Fruit fly (Drosophila melanogaster) whole organism, embryonic: ENCODE measurements around the gene hkb.

Experiments used
- Antp ChIP-seq: fragments of 200-800 bp; sonication (Bioruptor generic); optimal IDR thresholded peaks from 3 replicates; lab custom pipeline; 2016; ENCODE audit warnings: missing biosample characterization, missing genetic modification characterization
- BtbVII ChIP-seq: fragments of 200-800 bp; sonication (Bioruptor generic); optimal IDR thresholded peaks from 3 replicates; lab custom pipeline; 2017; ENCODE audit warnings: missing biosample characterization, mild to moderate bottlenecking, missing genetic modification characterization
- CG15479 ChIP-seq: fragments of 200-800 bp; sonication (Bioruptor generic); optimal IDR thresholded peaks from 3 replicates; lab custom pipeline; 2019; ENCODE audit warnings: missing biosample characterization, mild to moderate bottlenecking, missing genetic modification characterization, moderate library complexity
- CG18011 ChIP-seq: fragments of 200-800 bp; sonication (Bioruptor generic); optimal IDR thresholded peaks from 2 replicates; lab custom pipeline; 2017; ENCODE audit warnings: missing biosample characterization, missing genetic modification characterization, mild to moderate bottlenecking, moderate library complexity, missing genotype
- CG1832 ChIP-seq: fragments of 200-800 bp; sonication (Bioruptor generic); optimal IDR thresholded peaks from 2 replicates; lab custom pipeline; 2017; ENCODE audit warnings: missing biosample characterization, mild to moderate bottlenecking, missing genetic modification characterization, inconsistent platforms
- CG2120 ChIP-seq: fragments of 200-800 bp; sonication (Bioruptor generic); optimal IDR thresholded peaks from 3 replicates; lab custom pipeline; 2016; ENCODE audit warnings: missing biosample characterization, missing genetic modification characterization
- CG31388 ChIP-seq: fragments of 200-800 bp; sonication (Bioruptor generic); optimal IDR thresholded peaks from 2 replicates; lab custom pipeline; 2016; ENCODE audit warnings: missing biosample characterization, missing genetic modification characterization
- CG33213 ChIP-seq: fragments of 200-800 bp; sonication (Bioruptor generic); optimal IDR thresholded peaks from 3 replicates; lab custom pipeline; 2016; ENCODE audit warnings: missing biosample characterization, missing genetic modification characterization
- CG3995 ChIP-seq: fragments of 200-800 bp; sonication (Bioruptor generic); optimal IDR thresholded peaks from 3 replicates; lab custom pipeline; 2016; ENCODE audit warnings: missing biosample characterization, missing genetic modification characterization
- CG4854 ChIP-seq: fragments of 200-800 bp; sonication (Bioruptor generic); optimal IDR thresholded peaks from 2 replicates; lab custom pipeline; 2016; ENCODE audit warnings: missing biosample characterization, missing genetic modification characterization, inconsistent platforms
- CG7271 ChIP-seq: fragments of 200-800 bp; sonication (Bioruptor generic); optimal IDR thresholded peaks from 2 replicates; lab custom pipeline; 2018; ENCODE audit warnings: missing biosample characterization, mild to moderate bottlenecking, missing genetic modification characterization, moderate library complexity
- CG8478 ChIP-seq: fragments of >200 bp; optimal IDR thresholded peaks from 2 replicates; lab custom pipeline; 2018
- CG9932 ChIP-seq: fragments of 200-800 bp; sonication (Bioruptor generic); IDR thresholded peaks from 2 replicates; pipeline ENCODE4 v1.3.6; 2022; ENCODE audit warnings: missing biosample characterization, missing genetic modification characterization
- Camta ChIP-seq: fragments of 200-800 bp; sonication (Bioruptor generic); optimal IDR thresholded peaks from 2 replicates; lab custom pipeline; 2016; ENCODE audit warnings: missing biosample characterization, missing genetic modification characterization
- Chrac-16 ChIP-seq: fragments of 200-800 bp; sonication (Bioruptor generic); optimal IDR thresholded peaks from 3 replicates; lab custom pipeline; 2016; ENCODE audit warnings: missing biosample characterization, missing genetic modification characterization
- D ChIP-seq, 2 experiments: fragments of 200-800 bp in 1 of 2; fragments of >200 bp in 1 of 2; sonication (Bioruptor generic) in 1 of 2; optimal IDR thresholded peaks; 2 replicates in 1 of 2; 3 replicates in 1 of 2; lab custom pipeline; 2017; ENCODE audit warnings: mild to moderate bottlenecking in 1 of 2, missing biosample characterization in 1 of 2, missing genetic modification characterization in 1 of 2, missing genetic modification reagents in 1 of 2
- E2f2 ChIP-seq: fragments of 200-800 bp; sonication (Bioruptor generic); IDR thresholded peaks from 2 replicates; pipeline ENCODE4 v1.3.6; 2022; ENCODE audit warnings: missing biosample characterization, missing genetic modification characterization
- Ets65A ChIP-seq: fragments of 200-800 bp; sonication (Bioruptor generic); peaks from one replicate; lab custom pipeline; 2016; ENCODE audit warnings: missing biosample characterization, missing genetic modification characterization
- Ets97D ChIP-seq: fragments of 200-800 bp; sonication (Bioruptor generic); optimal IDR thresholded peaks from 3 replicates; lab custom pipeline; 2016; ENCODE audit warnings: missing biosample characterization, missing genetic modification characterization
- NC2α ChIP-seq: fragments of 200-800 bp; sonication (Bioruptor generic); optimal IDR thresholded peaks from 2 replicates; lab custom pipeline; 2016; ENCODE audit warnings: missing biosample characterization, missing genetic modification characterization
- Nf-YB ChIP-seq: fragments of 200-800 bp; sonication (Bioruptor generic); optimal IDR thresholded peaks from 3 replicates; lab custom pipeline; 2019; ENCODE audit warnings: missing biosample characterization, mild to moderate bottlenecking, missing genetic modification characterization, moderate library complexity
- Nf-YC ChIP-seq: fragments of 200-800 bp; optimal IDR thresholded peaks from 3 replicates; lab custom pipeline; 2019; ENCODE audit warnings: missing biosample characterization, mild to moderate bottlenecking, missing genetic modification characterization, moderate library complexity
- Opbp ChIP-seq: fragments of 200-800 bp; sonication (Bioruptor generic); IDR thresholded peaks from 3 replicates; pipeline ENCODE4 v1.3.6; 2022; ENCODE audit warnings: missing biosample characterization, missing genetic modification characterization; ENCODE audit not compliant: partially characterized antibody
- Sin3A ChIP-seq: fragments of >200 bp; optimal IDR thresholded peaks from 2 replicates; lab custom pipeline; 2018
- ab ChIP-seq: fragments of 200-800 bp; sonication (Bioruptor generic); optimal IDR thresholded peaks from 2 replicates; lab custom pipeline; 2016; ENCODE audit warnings: missing biosample characterization, missing genetic modification characterization
- ac ChIP-seq: fragments of 200-800 bp; sonication (Bioruptor generic); optimal IDR thresholded peaks from 3 replicates; lab custom pipeline; 2017; ENCODE audit warnings: missing biosample characterization, mild to moderate bottlenecking, missing genetic modification characterization
- ash1 ChIP-seq: fragments of 200-800 bp; sonication (Bioruptor generic); optimal IDR thresholded peaks from 2 replicates; lab custom pipeline; 2018; ENCODE audit warnings: missing biosample characterization, mild to moderate bottlenecking, missing genetic modification characterization
- cad ChIP-seq: fragments of >200 bp; optimal IDR thresholded peaks from 2 replicates; lab custom pipeline; 2017; ENCODE audit warnings: missing biosample characterization, missing genetic modification characterization
- cg ChIP-seq: fragments of 200-800 bp; sonication (Bioruptor generic); optimal IDR thresholded peaks from 3 replicates; lab custom pipeline; 2019; ENCODE audit warnings: missing biosample characterization, mild to moderate bottlenecking, missing genetic modification characterization, moderate library complexity
- chm ChIP-seq: fragments of 200-800 bp; sonication (Bioruptor generic); IDR thresholded peaks from 2 replicates; pipeline ENCODE4 v1.3.6; 2022; ENCODE audit warnings: missing biosample characterization, missing genetic modification characterization
- hkb ChIP-seq, 2 experiments: fragments of 200-800 bp in 1 of 2; fragments of >200 bp in 1 of 2; sonication (Bioruptor generic) in 1 of 2; IDR thresholded peaks in 1 of 2; optimal IDR thresholded peaks in 1 of 2; 2 replicates each; pipeline versions ENCODE4 v1.3.6 to Lab custom; 2017 to 2022; ENCODE audit warnings: missing biosample characterization in 1 of 2, missing genetic modification characterization in 1 of 2
- ken ChIP-seq: fragments of 200-800 bp; sonication (Bioruptor generic); IDR thresholded peaks from 3 replicates; pipeline ENCODE4 v1.3.6; 2022; ENCODE audit warnings: missing biosample characterization, missing genetic modification characterization
- nom ChIP-seq: fragments of 200-800 bp; sonication (Bioruptor generic); optimal IDR thresholded peaks from 2 replicates; lab custom pipeline; 2017; ENCODE audit warnings: missing biosample characterization, missing genetic modification characterization, mild to moderate bottlenecking, moderate library complexity, missing genetic modification reagents
- phol ChIP-seq: fragments of 200-800 bp; sonication (Bioruptor generic); optimal IDR thresholded peaks from 3 replicates; lab custom pipeline; 2018; ENCODE audit warnings: missing biosample characterization, mild to moderate bottlenecking, missing genetic modification characterization, moderate library complexity
- prd ChIP-seq, 3 experiments: fragments of >200 bp in 2 of 3; fragments of 200-800 bp in 1 of 3; sonication (Bioruptor generic) in 1 of 3; optimal IDR thresholded peaks in 2 of 3; IDR thresholded peaks in 1 of 3; 2 replicates in 2 of 3; 3 replicates in 1 of 3; pipeline versions ENCODE4 v1.3.6 to Lab custom; 2017 to 2022; ENCODE audit warnings: missing biosample characterization in 1 of 3, missing genetic modification characterization in 1 of 3
- pros ChIP-seq: fragments of 200-800 bp; sonication (Bioruptor generic); optimal IDR thresholded peaks from 3 replicates; lab custom pipeline; 2019; ENCODE audit warnings: missing biosample characterization, mild to moderate bottlenecking, missing genetic modification characterization, moderate library complexity
- seq ChIP-seq: fragments of 200-800 bp; sonication (Bioruptor generic); IDR thresholded peaks from 2 replicates; pipeline ENCODE4 v1.3.6; 2022; ENCODE audit warnings: missing biosample characterization, missing genetic modification characterization
- tll ChIP-seq, 2 experiments: fragments of 200-800 bp in 1 of 2; fragments of >200 bp in 1 of 2; sonication (Bioruptor generic) in 1 of 2; optimal IDR thresholded peaks; 2 replicates each; lab custom pipeline; 2017 to 2019; ENCODE audit warnings: missing biosample characterization in 2 of 2, missing genetic modification characterization in 2 of 2, mild to moderate bottlenecking in 1 of 2, moderate library complexity in 1 of 2
- twi ChIP-seq: fragments of 200-800 bp; optimal IDR thresholded peaks from 2 replicates; lab custom pipeline; 2019; ENCODE audit warnings: missing biosample characterization, mild to moderate bottlenecking, missing genetic modification characterization, moderate library complexity
- vfl ChIP-seq: fragments of 200-800 bp; sonication (Bioruptor generic); optimal IDR thresholded peaks from 2 replicates; lab custom pipeline; 2016; ENCODE audit warnings: missing biosample characterization, missing genetic modification characterization
- wek ChIP-seq: fragments of 200-800 bp; sonication (Bioruptor generic); optimal IDR thresholded peaks from 3 replicates; lab custom pipeline; 2018; ENCODE audit warnings: missing biosample characterization, mild to moderate bottlenecking, missing genetic modification characterization, moderate library complexity
- zen ChIP-seq: fragments of 200-800 bp; sonication (Bioruptor generic); optimal IDR thresholded peaks from 3 replicates; lab custom pipeline; 2018; ENCODE audit warnings: missing biosample characterization, mild to moderate bottlenecking, missing genetic modification characterization, moderate library complexity

Gene hkb

dm6 chr3R:4350199-4350598 is 3.8 kb upstream of the hkb start:
- TF ChIP-seq CG33213 (GFP tag; lab: Kevin White, UChicago) (no peak), Nf-YB (GFP tag; lab: Kevin White, UChicago) (peak; percentile 73), CG8478 (peak; percentile 8), Camta (GFP tag; lab: Kevin White, UChicago) (no peak), NC2α (no peak), CG18011 (GFP tag; lab: Kevin White, UChicago) (peak; percentile 41), wek (GFP tag; lab: Kevin White, UChicago) (no peak), E2f2 (GFP tag; lab: Robert Waterston, UW) (no peak), Opbp (GFP tag; lab: Robert Waterston, UW) (no peak), ac (GFP tag; lab: Kevin White, UChicago) (peak; percentile 11), CG31388 (no peak), prd (optimal IDR thresholded peaks at IDR 0.05; lab: Kevin White, UChicago) (no peak), prd (GFP tag; IDR thresholded peaks at IDR 0.05; lab: Robert Waterston, UW) (no peak), CG2120 (GFP tag; lab: Kevin White, UChicago) (no peak), Nf-YC (tag; lab: Kevin White, UChicago) (peak; percentile 50), CG3995 (GFP tag; lab: Kevin White, UChicago) (no peak), phol (tag; lab: Kevin White, UChicago) (peak; percentile 35)

DNA sequence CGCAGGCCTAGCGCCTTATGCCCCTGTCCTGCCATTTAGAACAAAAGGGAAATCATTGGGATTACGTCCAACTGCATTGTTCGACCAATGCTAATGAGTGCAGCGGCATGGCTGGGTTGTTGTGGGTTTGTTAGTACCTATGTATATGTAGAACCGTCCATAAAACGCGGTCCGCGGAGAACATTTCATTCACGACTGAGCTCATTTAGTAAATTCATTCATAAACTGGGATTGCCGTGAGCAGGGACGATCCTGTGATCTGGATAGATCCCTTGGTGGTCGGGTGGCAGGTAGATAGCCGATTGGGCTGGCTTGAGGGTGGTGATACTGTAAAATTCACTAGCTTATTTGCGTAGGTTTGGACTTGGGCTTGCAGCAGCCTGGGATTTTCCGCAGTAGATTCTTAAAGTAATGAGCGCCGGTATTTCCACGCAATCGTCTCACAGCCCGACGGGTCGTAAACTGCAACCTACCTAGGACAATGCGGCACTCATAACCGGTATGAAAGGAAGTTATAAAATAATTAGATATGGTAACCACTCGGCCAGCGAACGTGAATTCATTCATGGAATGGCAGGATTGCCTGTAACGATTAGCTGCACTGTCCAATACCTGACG is 1.9 kb upstream of the hkb start:
- TF ChIP-seq D (optimal IDR thresholded peaks at IDR 0.05; lab: Kevin White, UChicago) (peak; percentile 91), D (GFP tag; optimal IDR thresholded peaks at IDR 0.05; lab: Kevin White, UChicago) (no peak), CG15479 (GFP tag; lab: Kevin White, UChicago) (peak; percentile 98), tll (GFP tag; optimal IDR thresholded peaks at IDR 0.05; lab: Kevin White, UChicago) (peak in 1 of 2 experiments; percentile 92), Ets65A (GFP tag; lab: Kevin White, UChicago) (peak; percentile 65), Antp (GFP tag; lab: Kevin White, UChicago) (no peak), Ets97D (GFP tag; lab: Kevin White, UChicago) (no peak), CG9932 (GFP tag; lab: Robert Waterston, UW) (no peak), vfl (GFP tag; lab: Kevin White, UChicago) (no peak), zen (tag; lab: Kevin White, UChicago) (peak; percentile 83), twi (tag; lab: Kevin White, UChicago) (peak; percentile 18), CG7271 (tag; lab: Kevin White, UChicago) (peak; percentile 63), chm (GFP tag; lab: Robert Waterston, UW) (no peak), cad (peak; percentile 97), CG4854 (no peak)

dm6 chr3R:4341177-4341576 is 5.3 kb downstream of the hkb start:
- TF ChIP-seq seq (GFP tag; lab: Robert Waterston, UW) (peak; percentile 92), cg (peak; percentile 17), nom (GFP tag; lab: Kevin White, UChicago) (no peak), ab (GFP tag; lab: Kevin White, UChicago) (no peak), CG1832 (GFP tag; lab: Kevin White, UChicago) (peak; percentile 28), BtbVII (no peak), NC2α (no peak), Chrac-16 (GFP tag; lab: Kevin White, UChicago) (no peak), D (optimal IDR thresholded peaks at IDR 0.05; lab: Kevin White, UChicago) (peak; percentile 72), D (GFP tag; optimal IDR thresholded peaks at IDR 0.05; lab: Kevin White, UChicago) (no peak), Ets65A (GFP tag; lab: Kevin White, UChicago) (peak; percentile 25), ken (GFP tag; lab: Robert Waterston, UW) (no peak), zen (tag; lab: Kevin White, UChicago) (peak; percentile 71), Sin3A (lab: Kevin White, UChicago) (no peak), ash1 (GFP tag; lab: Kevin White, UChicago) (no peak), pros (GFP tag; lab: Kevin White, UChicago) (peak; percentile 19), hkb (optimal IDR thresholded peaks at IDR 0.05; lab: Kevin White, UChicago) (no peak), hkb (GFP tag; IDR thresholded peaks at IDR 0.05; lab: Robert Waterston, UW) (0 out of 2 replicates have a peak, but pooled peaks have one; percentile 2), Nf-YC (tag; lab: Kevin White, UChicago) (peak; percentile 76), Nf-YB (GFP tag; lab: Kevin White, UChicago) (peak; percentile 80)
- TF ChIP-seq, all 482 proteins: peak for 10
